3 fruit fly cellular contexts compared by ENCODE assay signal in genomic region chr3R:5841290-5841689, dm6.
TF ChIP-seq lines count a peak whose summit lies in the region.

No protein-coding gene starts in this region.

- TF ChIP-seq CTCF in whole organism, embryonic (GFP tag; optimal IDR thresholded peaks at IDR 0.05; lab: Kevin White, UChicago) = no peak

TF ChIP-seq in whole organism, embryonic, 481 proteins besides CTCF, POLR2A, EP300 and RAD21:
- TF ChIP-seq HHEX (GFP tag; optimal IDR thresholded peaks at IDR 0.05; lab: Kevin White, UChicago) = no peak
- peak; percentile 21 for TF ChIP-seq Med (GFP tag; lab: Kevin White, UChicago)
- TF ChIP-seq CG17385 (GFP tag; optimal IDR thresholded peaks at IDR 0.05; lab: Kevin White, UChicago) = no peak
- peak; percentile 96 for TF ChIP-seq exex (tag; optimal IDR thresholded peaks at IDR 0.05; lab: Kevin White, UChicago)
- TF ChIP-seq sug (tag; optimal IDR thresholded peaks at IDR 0.05; lab: Kevin White, UChicago) = peak; percentile 74
- TF ChIP-seq CG4424 (GFP tag; optimal IDR thresholded peaks at IDR 0.05; lab: Kevin White, UChicago) = no peak
- TF ChIP-seq CG34376 (GFP tag; optimal IDR thresholded peaks at IDR 0.05; lab: Kevin White, UChicago) = peak; percentile 73
- TF ChIP-seq mirr (GFP tag; optimal IDR thresholded peaks at IDR 0.05; lab: Kevin White, UChicago) = peak; percentile 75
- peak; percentile 82 for TF ChIP-seq grn (GFP tag; optimal IDR thresholded peaks at IDR 0.05; lab: Kevin White, UChicago)
- no peak for TF ChIP-seq CG2678 (tag; optimal IDR thresholded peaks at IDR 0.05; lab: Kevin White, UChicago)
- 0 out of 4 replicates have a peak, but pooled peaks have one; percentile 17 for TF ChIP-seq chinmo (GFP tag; IDR thresholded peaks at IDR 0.05; lab: Robert Waterston, UW; ENCODE audit: partially characterized antibody)
- peak; percentile 88 for TF ChIP-seq cwo (GFP tag; optimal IDR thresholded peaks at IDR 0.05; lab: Kevin White, UChicago)
- peak in 1 of 2 experiments; percentile 22 for TF ChIP-seq Pdp1 (GFP tag; optimal IDR thresholded peaks at IDR 0.05; lab: Kevin White, UChicago)
- no peak for TF ChIP-seq CG13424 (tag; optimal IDR thresholded peaks at IDR 0.05; lab: Kevin White, UChicago)
- no peak for TF ChIP-seq z (GFP tag; IDR thresholded peaks at IDR 0.05; lab: Robert Waterston, UW)
- TF ChIP-seq yki (optimal IDR thresholded peaks at IDR 0.05; lab: Kevin White, UChicago) = no peak
- TF ChIP-seq onecut (GFP tag; IDR thresholded peaks at IDR 0.05; lab: Robert Waterston, UW) = no peak

TF ChIP-seq in whole organism, prepupa, 60 proteins besides CTCF, POLR2A, EP300 and RAD21:
- TF ChIP-seq Met (GFP tag; optimal IDR thresholded peaks at IDR 0.05; lab: Kevin White, UChicago) (no peak), vri (GFP tag; optimal IDR thresholded peaks at IDR 0.05; lab: Kevin White, UChicago) (peak; percentile 21), Eip75B (GFP tag; optimal IDR thresholded peaks at IDR 0.05; lab: Kevin White, UChicago) (no peak), CG6854 (GFP tag; optimal IDR thresholded peaks at IDR 0.05; lab: Kevin White, UChicago) (no peak), CG8119 (GFP tag; IDR thresholded peaks at IDR 0.05; lab: Robert Waterston, UW) (no peak), Hr4 (GFP tag; optimal IDR thresholded peaks at IDR 0.05; lab: Kevin White, UChicago) (no peak), Sox102F (GFP tag; optimal IDR thresholded peaks at IDR 0.05; lab: Kevin White, UChicago) (no peak)

TF ChIP-seq in whole organism, wandering third instar larva, 38 proteins besides CTCF, POLR2A, EP300 and RAD21:
- TF ChIP-seq br (GFP tag; optimal IDR thresholded peaks at IDR 0.05; lab: Kevin White, UChicago) = no peak
- peak; percentile 6 for TF ChIP-seq h (GFP tag; optimal IDR thresholded peaks at IDR 0.05; lab: Kevin White, UChicago)
- no peak for TF ChIP-seq Hnf4 (GFP tag; optimal IDR thresholded peaks at IDR 0.05; lab: Kevin White, UChicago)
